Worm (Caenorhabditis elegans) whole organism, L3 larva: ENCODE measurements around the gene F14H12.3.

Experiments used
- ceh-28 ChIP-seq: fragments of 150-350 bp; optimal IDR thresholded peaks from 2 replicates; lab custom pipeline; 2014; ENCODE audit warnings: missing biosample characterization, missing genetic modification reagents, missing genetic modification characterization
- elt-3 ChIP-seq, 3 experiments: fragments of 150-350 bp in 1 of 3; sonication (generic microtip) in 2 of 3; optimal IDR thresholded peaks; 2 replicates in 2 of 3; 4 replicates in 1 of 3; lab custom pipeline; 2014 to 2017; ENCODE audit warnings: missing biosample characterization in 3 of 3, missing genetic modification characterization in 3 of 3
- hmg-11 ChIP-seq: sonication (generic microtip); optimal IDR thresholded peaks from 2 replicates; lab custom pipeline; 2016; ENCODE audit warnings: missing genetic modification characterization, missing compliant biosample characterization
- lin-39 ChIP-seq: fragments of 150-350 bp; optimal IDR thresholded peaks from 2 replicates; lab custom pipeline; 2018; ENCODE audit warnings: missing biosample characterization, missing genetic modification reagents, missing genetic modification characterization
- nhr-12 ChIP-seq: fragments of 150-350 bp; optimal IDR thresholded peaks from 2 replicates; lab custom pipeline; 2014; ENCODE audit warnings: missing biosample characterization, missing genetic modification characterization
- nhr-237 ChIP-seq: fragments of 150-350 bp; optimal IDR thresholded peaks from 2 replicates; lab custom pipeline; 2014; ENCODE audit warnings: missing biosample characterization, missing genetic modification characterization
- nhr-25 ChIP-seq: sonication (generic microtip); optimal IDR thresholded peaks from 2 replicates; lab custom pipeline; 2017; ENCODE audit warnings: missing biosample characterization, missing genetic modification characterization
- nhr-76 ChIP-seq: fragments of 150-350 bp; sonication (generic microtip); optimal IDR thresholded peaks from 5 replicates; lab custom pipeline; 2014; ENCODE audit warnings: missing biosample characterization, missing genetic modification characterization
- pqm-1 ChIP-seq: fragments of 150-350 bp; optimal IDR thresholded peaks from 2 replicates; lab custom pipeline; 2017; ENCODE audit warnings: missing biosample characterization, missing genetic modification characterization, inconsistent platforms
- snpc-4 ChIP-seq: fragments of 150-350 bp; optimal IDR thresholded peaks from 2 replicates; lab custom pipeline; 2014; ENCODE audit warnings: missing biosample characterization, missing genetic modification characterization
- tbx-2 ChIP-seq: sonication (generic microtip); optimal IDR thresholded peaks from 2 replicates; lab custom pipeline; 2016; ENCODE audit warnings: mild to moderate bottlenecking, missing genetic modification characterization, missing compliant biosample characterization
- unc-39 ChIP-seq: sonication (generic microtip); optimal IDR thresholded peaks from 4 replicates; lab custom pipeline; 2017; ENCODE audit warnings: missing biosample characterization, missing genetic modification characterization
- unc-62 ChIP-seq: fragments of 150-350 bp; sonication (generic microtip); optimal IDR thresholded peaks from 4 replicates; lab custom pipeline; 2014; ENCODE audit warnings: missing biosample characterization, missing genetic modification reagents, missing genetic modification characterization
- ztf-4 ChIP-seq: fragments of 150-350 bp; optimal IDR thresholded peaks from 2 replicates; lab custom pipeline; 2014; ENCODE audit warnings: missing biosample characterization, missing genetic modification characterization

ce11 chrX:4391680-4392079 is 47.7 kb downstream of the F14H12.3 start:
- TF ChIP-seq elt-3 (tag; optimal IDR thresholded peaks at IDR 0.05; lab: Kevin White, UChicago) (no peak), unc-62 (GFP tag; lab: Kevin White, UChicago) (no peak), tbx-2 (no peak), nhr-12 (tag; lab: Kevin White, UChicago) (no peak), ceh-28 (tag; lab: Kevin White, UChicago) (no peak), hmg-11 (tag; lab: Kevin White, UChicago) (no peak), snpc-4 (tag; lab: Kevin White, UChicago) (no peak), pqm-1 (tag; lab: Kevin White, UChicago) (no peak), lin-39 (tag; lab: Kevin White, UChicago) (no peak), nhr-237 (tag; lab: Kevin White, UChicago) (no peak), unc-39 (tag; lab: Kevin White, UChicago) (no peak), ztf-4 (tag; lab: Kevin White, UChicago) (no peak), nhr-76 (no peak), nhr-25 (tag; lab: Kevin White, UChicago) (no peak)
